Worm (Caenorhabditis elegans): ENCODE results near the gene taf-7.2.

DNA sequence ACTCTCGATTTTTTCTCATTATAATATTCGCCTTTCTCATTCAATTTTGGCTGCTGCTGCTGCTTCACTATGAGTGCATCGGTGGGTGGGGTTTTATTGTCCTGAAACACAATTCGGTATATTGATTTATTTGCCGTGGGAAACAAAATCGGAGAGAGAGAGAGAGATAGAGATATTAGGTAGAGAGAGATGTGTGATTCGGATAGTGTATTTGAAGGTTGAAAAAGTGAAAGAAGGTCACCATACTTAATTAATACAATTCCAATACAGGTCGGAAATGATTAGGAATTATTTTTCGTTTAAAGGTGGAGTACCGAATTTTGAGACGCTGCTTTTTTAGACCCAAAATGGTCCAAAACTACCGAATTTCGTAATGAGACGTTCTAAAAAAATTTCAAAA is 11.0 kb downstream of the taf-7.2 start, which contains the start of gene tpst-1:
- TF ChIP-seq sptf-1 (tag; optimal IDR thresholded peaks at IDR 0.05) (no peak), ces-1 (GFP tag; optimal IDR thresholded peaks at IDR 0.05) (no peak), tbx-8 (GFP tag; optimal IDR thresholded peaks at IDR 0.05) (no peak), sem-2 (GFP tag; optimal IDR thresholded peaks at IDR 0.05) (no peak)

Data from whole organism, mixed stage, embryonic.